Worm (Caenorhabditis elegans) whole organism, early embryonic: Measurements from ENCODE around the gene Y25C1A.8.

Source experiments
- B0310.2 ChIP-seq: sonication (generic microtip); optimal IDR thresholded peaks from 2 replicates; lab custom pipeline; 2016; ENCODE audit warnings: mild to moderate bottlenecking, missing genetic modification characterization, missing compliant biosample characterization
- F13C5.2 ChIP-seq: sonication (generic microtip); optimal IDR thresholded peaks from 2 replicates; lab custom pipeline; 2017; ENCODE audit warnings: mild to moderate bottlenecking, missing genetic modification characterization, inconsistent platforms, missing compliant biosample characterization
- aly-1 ChIP-seq: sonication (generic microtip); optimal IDR thresholded peaks from 2 replicates; lab custom pipeline; 2016; ENCODE audit warnings: missing genetic modification characterization, missing compliant biosample characterization
- ama-1 ChIP-seq: fragments of 150-350 bp; optimal IDR thresholded peaks from 2 replicates; lab custom pipeline; 2014
- ceh-13 ChIP-seq: fragments of 200-800 bp; sonication (Bioruptor generic); optimal IDR thresholded peaks from 2 replicates; lab custom pipeline; 2018; ENCODE audit warnings: mild to moderate bottlenecking, missing genetic modification characterization, missing compliant biosample characterization
- ceh-36 ChIP-seq: sonication (generic microtip); optimal IDR thresholded peaks from 2 replicates; lab custom pipeline; 2016; ENCODE audit warnings: missing genetic modification characterization, inconsistent platforms, missing compliant biosample characterization
- ets-7 ChIP-seq: sonication (generic microtip); optimal IDR thresholded peaks from 2 replicates; lab custom pipeline; 2016; ENCODE audit warnings: missing genotype, missing genetic modification characterization, missing compliant biosample characterization
- flt-1 ChIP-seq: fragments of 200-800 bp; sonication (Bioruptor generic); IDR thresholded peaks from 2 replicates; pipeline ENCODE4 v1.3.6; 2022; ENCODE audit warnings: missing genetic modification characterization, missing compliant biosample characterization
- hmbx-1 ChIP-seq: sonication (generic microtip); optimal IDR thresholded peaks from 2 replicates; lab custom pipeline; 2016; ENCODE audit warnings: mild to moderate bottlenecking, missing genetic modification characterization, missing compliant biosample characterization
- hmg-4 ChIP-seq: fragments of 200-800 bp; sonication (Bioruptor generic); optimal IDR thresholded peaks from 2 replicates; lab custom pipeline; 2018; ENCODE audit warnings: mild to moderate bottlenecking, missing genetic modification characterization, missing compliant biosample characterization
- hnd-1 ChIP-seq: sonication (generic microtip); optimal IDR thresholded peaks from 2 replicates; lab custom pipeline; 2016; ENCODE audit warnings: missing genetic modification characterization, missing compliant biosample characterization
- pes-1 ChIP-seq: fragments of 200-800 bp; sonication (Bioruptor generic); IDR thresholded peaks from 2 replicates; pipeline ENCODE4 v1.3.6; 2022; ENCODE audit warnings: missing genetic modification reagents, missing genetic modification characterization, missing compliant biosample characterization
- scrt-1 ChIP-seq: fragments of 200-800 bp; sonication (Bioruptor generic); IDR thresholded peaks from 2 replicates; pipeline ENCODE4 v1.3.6; 2022; ENCODE audit warnings: missing genetic modification characterization, missing compliant biosample characterization
- sea-1 ChIP-seq: fragments of 200-800 bp; sonication (Bioruptor generic); conservative IDR thresholded peaks from 2 replicates; pipeline ENCODE4 v1.3.6; 2022; ENCODE audit warnings: missing genetic modification characterization, missing compliant biosample characterization
- tbx-11 ChIP-seq: fragments of 200-800 bp; sonication (Bioruptor generic); IDR thresholded peaks from 2 replicates; pipeline ENCODE4 v1.3.6; 2022; ENCODE audit warnings: missing genetic modification characterization, missing compliant biosample characterization
- tbx-37 ChIP-seq: fragments of 200-800 bp; sonication (Bioruptor generic); conservative IDR thresholded peaks from 2 replicates; pipeline ENCODE4 v1.3.6; 2022; ENCODE audit warnings: missing genetic modification reagents, missing genetic modification characterization, missing compliant biosample characterization
- tra-4 ChIP-seq: sonication (generic microtip); optimal IDR thresholded peaks from 2 replicates; lab custom pipeline; 2017; ENCODE audit warnings: missing genetic modification characterization, missing compliant biosample characterization

The Y25C1A.8 gene

DNA sequence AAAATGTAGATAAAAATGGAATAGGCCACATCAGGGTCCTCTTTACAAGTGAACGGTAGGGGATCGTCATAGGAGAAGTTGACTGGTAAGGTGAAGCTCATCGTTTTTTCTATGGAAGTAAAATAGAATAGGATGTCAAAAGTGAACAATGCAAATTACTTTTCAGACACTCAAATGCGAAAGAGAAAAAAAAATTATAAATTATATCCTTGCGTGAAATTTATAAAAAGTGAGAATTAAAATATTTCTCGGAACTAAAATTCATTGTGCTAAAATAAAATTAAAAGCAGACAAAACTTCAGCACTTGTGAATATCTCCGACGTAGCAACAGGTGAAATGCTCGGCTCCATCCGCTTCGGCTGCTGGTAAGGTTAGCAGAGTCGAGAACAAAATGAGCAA is 16.6 kb upstream of the Y25C1A.8 start, which contains the start of gene srg-22:
TSS of gene srg-22 (minus strand) at position 101 of the 400 bp plus-strand sequence.
- TF ChIP-seq sea-1 (GFP tag; lab: Robert Waterston, UW) (no peak), hmg-4 (no peak), B0310.2 (no peak), ceh-36 (tag; lab: Kevin White, UChicago) (no peak), ets-7 (tag; lab: Kevin White, UChicago) (no peak), pes-1 (GFP tag; lab: Robert Waterston, UW) (no peak), flt-1 (GFP tag; lab: Robert Waterston, UW) (no peak), ceh-13 (GFP tag; lab: Kevin White, UChicago) (no peak), tbx-37 (GFP tag; lab: Robert Waterston, UW) (no peak), aly-1 (no peak), hmbx-1 (tag; lab: Kevin White, UChicago) (no peak), tbx-11 (GFP tag; lab: Robert Waterston, UW) (no peak), scrt-1 (GFP tag; lab: Robert Waterston, UW) (no peak), F13C5.2 (no peak)

DNA sequence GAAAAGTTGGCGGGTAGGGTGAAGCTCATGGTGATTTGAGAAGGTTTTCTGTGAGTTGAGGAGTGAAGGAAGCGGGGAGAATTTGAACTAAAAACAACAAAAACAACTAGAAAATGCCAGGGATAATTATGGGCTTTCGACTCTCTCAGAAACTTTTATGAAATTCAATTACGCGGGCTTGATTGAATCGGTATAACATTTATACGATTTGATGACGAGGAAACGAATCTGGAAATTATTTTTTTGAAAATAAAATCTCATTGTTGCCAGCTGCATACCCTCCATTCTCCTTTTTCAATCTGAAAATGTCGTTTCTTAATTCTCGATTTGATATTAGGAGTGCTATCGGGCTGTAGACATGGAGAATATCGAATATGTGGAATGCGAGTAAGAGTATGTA is 14.5 kb upstream of the Y25C1A.8 start, which contains the start of gene srg-21:
TSS of gene srg-21 (minus strand) at position 101 of the 400 bp plus-strand sequence.
- TF ChIP-seq F13C5.2 = no peak
- no peak for TF ChIP-seq ceh-36 (tag; lab: Kevin White, UChicago)
- TF ChIP-seq B0310.2 = no peak
- no peak for TF ChIP-seq flt-1 (GFP tag; lab: Robert Waterston, UW)
- TF ChIP-seq sea-1 (GFP tag; lab: Robert Waterston, UW) = no peak
- no peak for TF ChIP-seq scrt-1 (GFP tag; lab: Robert Waterston, UW)
- TF ChIP-seq pes-1 (GFP tag; lab: Robert Waterston, UW) = no peak
- no peak for TF ChIP-seq hmg-4
- no peak for TF ChIP-seq hmbx-1 (tag; lab: Kevin White, UChicago)
- TF ChIP-seq ceh-13 (GFP tag; lab: Kevin White, UChicago) = no peak
- TF ChIP-seq tbx-37 (GFP tag; lab: Robert Waterston, UW) = no peak
- TF ChIP-seq ets-7 (tag; lab: Kevin White, UChicago) = no peak
- TF ChIP-seq ama-1 (lab: Kevin White, UChicago) = no peak
- no peak for TF ChIP-seq hnd-1 (tag; lab: Kevin White, UChicago)
- TF ChIP-seq aly-1 = no peak
- TF ChIP-seq tra-4 = no peak
- TF ChIP-seq tbx-11 (GFP tag; lab: Robert Waterston, UW) = no peak

DNA sequence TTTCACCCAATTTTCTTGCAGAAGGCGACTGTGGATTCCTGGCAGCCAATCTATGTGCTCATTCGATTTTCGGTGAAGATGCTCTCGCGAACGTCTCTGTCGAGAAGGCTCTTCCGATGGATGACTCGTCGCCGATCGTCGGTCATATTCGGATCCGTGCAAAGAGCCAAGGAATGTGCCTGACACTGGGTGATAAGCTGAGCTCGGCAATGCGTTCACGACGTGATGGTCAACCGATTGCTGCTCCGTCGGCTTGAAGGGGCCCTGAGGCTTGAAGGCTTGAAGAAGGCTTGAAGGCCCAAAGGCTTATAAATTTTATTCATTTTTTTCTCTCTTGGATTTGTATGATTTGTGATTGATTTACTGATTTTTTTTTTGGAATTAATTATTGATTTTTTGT is 10.4 kb upstream of the Y25C1A.8 start:
- TF ChIP-seq tra-4 = no peak
- TF ChIP-seq scrt-1 (GFP tag; lab: Robert Waterston, UW) = no peak
- TF ChIP-seq aly-1 = no peak
- TF ChIP-seq sea-1 (GFP tag; lab: Robert Waterston, UW) = no peak
- no peak for TF ChIP-seq ama-1 (lab: Kevin White, UChicago)
- TF ChIP-seq ets-7 (tag; lab: Kevin White, UChicago) = no peak
- TF ChIP-seq hmbx-1 (tag; lab: Kevin White, UChicago) = no peak
- TF ChIP-seq flt-1 (GFP tag; lab: Robert Waterston, UW) = no peak
- no peak for TF ChIP-seq pes-1 (GFP tag; lab: Robert Waterston, UW)
- TF ChIP-seq ceh-13 (GFP tag; lab: Kevin White, UChicago) = no peak
- no peak for TF ChIP-seq B0310.2
- TF ChIP-seq ceh-36 (tag; lab: Kevin White, UChicago) = no peak
- TF ChIP-seq hnd-1 (tag; lab: Kevin White, UChicago) = no peak
- no peak for TF ChIP-seq tbx-11 (GFP tag; lab: Robert Waterston, UW)

DNA sequence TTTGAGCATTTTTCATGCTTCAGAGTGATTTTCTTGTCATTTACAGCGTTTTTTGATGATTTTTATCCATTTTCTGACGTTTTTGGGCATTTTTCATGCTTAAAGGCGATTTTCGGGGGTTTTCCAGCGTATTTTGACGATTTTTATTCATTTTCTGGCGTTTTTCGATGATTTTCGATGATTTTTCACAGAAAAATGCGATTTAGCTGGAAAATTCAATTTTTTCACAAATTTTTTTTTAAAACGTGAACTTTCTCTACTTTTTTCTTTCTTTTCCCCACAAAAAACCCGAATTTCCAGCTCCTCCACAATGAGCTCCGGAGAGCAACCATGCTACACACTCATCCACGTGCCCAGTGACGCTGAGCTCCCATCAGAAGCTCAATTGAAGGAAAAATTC is 1.7 kb upstream of the Y25C1A.8 start, which contains the start of gene copb-1:
TSS of gene copb-1 (plus strand) at position 301 of the 400 bp plus-strand sequence.
- no peak for TF ChIP-seq tbx-37 (GFP tag; lab: Robert Waterston, UW)

ce11 chrII:3071012-3071749 is 5.6 kb downstream of the Y25C1A.8 start, which contains the start of gene Y25C1A.7:
Gene Y25C1A.7 (minus strand): TSS chrII:3071062.
- TF ChIP-seq tbx-11 (GFP tag; lab: Robert Waterston, UW) = no peak
- no peak for TF ChIP-seq tbx-37 (GFP tag; lab: Robert Waterston, UW)
- TF ChIP-seq hmg-4 = no peak
- TF ChIP-seq hmbx-1 (tag; lab: Kevin White, UChicago) = no peak
- TF ChIP-seq B0310.2 = no peak
- no peak for TF ChIP-seq F13C5.2
- no peak for TF ChIP-seq pes-1 (GFP tag; lab: Robert Waterston, UW)
- no peak for TF ChIP-seq hnd-1 (tag; lab: Kevin White, UChicago)
- no peak for TF ChIP-seq aly-1
- TF ChIP-seq ceh-36 (tag; lab: Kevin White, UChicago) = no peak
- no peak for TF ChIP-seq flt-1 (GFP tag; lab: Robert Waterston, UW)
- no peak for TF ChIP-seq ets-7 (tag; lab: Kevin White, UChicago)
- no peak for TF ChIP-seq ceh-13 (GFP tag; lab: Kevin White, UChicago)
- TF ChIP-seq tra-4 = no peak
- no peak for TF ChIP-seq scrt-1 (GFP tag; lab: Robert Waterston, UW)
- no peak for TF ChIP-seq sea-1 (GFP tag; lab: Robert Waterston, UW)
- TF ChIP-seq ama-1 (lab: Kevin White, UChicago) = no peak

DNA sequence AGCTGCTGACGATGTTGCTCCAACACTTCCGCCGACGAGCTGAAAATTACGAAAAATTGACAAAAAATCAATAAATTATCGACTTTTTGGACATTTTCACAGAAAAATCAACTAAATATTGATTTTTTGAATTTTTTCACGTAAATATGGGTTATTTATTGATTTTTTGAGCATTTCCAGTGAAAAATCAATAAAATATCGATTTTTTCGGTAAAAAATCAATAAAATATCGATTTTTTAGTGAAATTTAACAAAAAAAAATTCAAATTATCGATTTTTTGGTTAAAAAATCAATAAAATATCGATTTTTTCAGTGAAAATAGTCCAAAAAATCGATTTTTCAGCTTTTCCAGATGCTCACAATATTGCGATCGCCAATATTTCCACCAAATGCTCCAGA is 6.6 kb downstream of the Y25C1A.8 start:
- TF ChIP-seq ceh-36 (tag; lab: Kevin White, UChicago) (no peak), pes-1 (GFP tag; lab: Robert Waterston, UW) (no peak), hmg-4 (no peak), ceh-13 (GFP tag; lab: Kevin White, UChicago) (no peak), B0310.2 (no peak), tra-4 (no peak), scrt-1 (GFP tag; lab: Robert Waterston, UW) (no peak), tbx-11 (GFP tag; lab: Robert Waterston, UW) (no peak), sea-1 (GFP tag; lab: Robert Waterston, UW) (no peak), ets-7 (tag; lab: Kevin White, UChicago) (no peak), aly-1 (no peak)

DNA sequence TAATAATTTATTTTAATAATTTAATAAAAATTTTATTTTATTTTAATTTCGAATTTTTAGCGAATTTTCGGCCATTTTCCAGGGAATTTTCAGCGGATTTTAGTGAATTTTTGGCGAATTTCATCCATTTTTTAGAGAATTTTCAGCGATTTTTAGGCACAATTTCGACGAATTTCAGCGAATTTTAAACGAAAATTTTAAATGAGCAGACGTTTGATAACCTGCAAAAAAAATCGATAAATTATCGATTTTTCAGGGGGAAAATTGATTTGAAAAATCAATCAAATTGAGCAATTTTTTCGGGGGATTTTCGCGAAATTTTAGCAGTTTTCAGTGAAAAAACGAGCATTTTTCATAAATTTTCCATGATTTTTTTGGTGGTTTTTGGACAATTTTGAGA is 8.1 kb downstream of the Y25C1A.8 start:
- no peak for TF ChIP-seq ceh-13 (GFP tag; lab: Kevin White, UChicago)
- no peak for TF ChIP-seq sea-1 (GFP tag; lab: Robert Waterston, UW)
- no peak for TF ChIP-seq tbx-11 (GFP tag; lab: Robert Waterston, UW)
- no peak for TF ChIP-seq F13C5.2
- no peak for TF ChIP-seq tbx-37 (GFP tag; lab: Robert Waterston, UW)
- no peak for TF ChIP-seq ets-7 (tag; lab: Kevin White, UChicago)
- no peak for TF ChIP-seq hmg-4
